Worm (Caenorhabditis elegans): Measurements from ENCODE around the gene vem-1.

- TF ChIP-seq pag-3 (tag; optimal IDR thresholded peaks at IDR 0.05; ENCODE audit: borderline replicate concordance, insufficient read depth): no peak
- TF ChIP-seq fos-1 (tag; optimal IDR thresholded peaks at IDR 0.05): no peak
- TF ChIP-seq ztf-11 (tag; optimal IDR thresholded peaks at IDR 0.05): no peak
- TF ChIP-seq aha-1 (tag; optimal IDR thresholded peaks at IDR 0.05): no peak
- TF ChIP-seq hpl-2 (GFP tag; optimal IDR thresholded peaks at IDR 0.05): no peak
- TF ChIP-seq zag-1 (tag; optimal IDR thresholded peaks at IDR 0.05): no peak
- no peak for TF ChIP-seq mdl-1 (tag; optimal IDR thresholded peaks at IDR 0.05)
- TF ChIP-seq aly-2 (tag; optimal IDR thresholded peaks at IDR 0.05): no peak
- no peak for TF ChIP-seq lin-13 (GFP tag; optimal IDR thresholded peaks at IDR 0.05)
- TF ChIP-seq snpc-4 (tag; optimal IDR thresholded peaks at IDR 0.05): no peak
- no peak for TF ChIP-seq egl-27 (tag; optimal IDR thresholded peaks at IDR 0.05)
- no peak for TF ChIP-seq nhr-237 (tag; optimal IDR thresholded peaks at IDR 0.05)
- TF ChIP-seq lsy-2 (tag; optimal IDR thresholded peaks at IDR 0.05): no peak
These were observed 10.0 kb downstream of the vem-1 start for ce11 chrX:8078374-8078773.

Data from whole organism, L1 larva.